Worm (Caenorhabditis elegans): ENCODE measurements around the gene Y54G11A.4.

- TF ChIP-seq ama-1 (optimal IDR thresholded peaks at IDR 0.05) (no peak), tra-4 (tag; optimal IDR thresholded peaks at IDR 0.05) (no peak), ceh-36 (tag; optimal IDR thresholded peaks at IDR 0.05) (no peak), flt-1 (GFP tag; IDR thresholded peaks at IDR 0.05) (no peak)
Measured at ce11 chrII:14247227-14247626, 45.4 kb upstream of the Y54G11A.4 start.
